Fruit fly (Drosophila melanogaster): ENCODE data around the gene CG12375.

dm6 chr2L:8110549-8111438 lies 15.9 kb downstream of the CG12375 start:
- TF ChIP-seq ara (GFP tag; IDR thresholded peaks at IDR 0.05) (no peak), CG31388 (GFP tag; optimal IDR thresholded peaks at IDR 0.05) (no peak), jumu (GFP tag; optimal IDR thresholded peaks at IDR 0.05) (no peak), tio (GFP tag; optimal IDR thresholded peaks at IDR 0.05) (no peak), Max (GFP tag; optimal IDR thresholded peaks at IDR 0.05) (no peak), Poxn (GFP tag; IDR thresholded peaks at IDR 0.05) (no peak), ato (GFP tag; IDR thresholded peaks at IDR 0.05; ENCODE audit: partially characterized antibody) (no peak), bcd (GFP tag; optimal IDR thresholded peaks at IDR 0.05) (no peak), nerfin-1 (tag; optimal IDR thresholded peaks at IDR 0.05) (no peak), Hmx (GFP tag; optimal IDR thresholded peaks at IDR 0.05) (no peak), dm (GFP tag; optimal IDR thresholded peaks at IDR 0.05) (no peak)
